Worm (Caenorhabditis elegans) whole organism, young adult: ENCODE measurements around the gene hap-1.

ENCODE experiments used
- B0261.1 ChIP-seq: sonication (generic microtip); optimal IDR thresholded peaks from 2 replicates; lab custom pipeline; 2016; ENCODE audit warnings: mild to moderate bottlenecking, missing genetic modification characterization, moderate library complexity, missing compliant biosample characterization
- B0336.3 ChIP-seq: fragments of 200-800 bp; sonication (Bioruptor generic); IDR thresholded peaks from 2 replicates; pipeline ENCODE4 v1.3.6; 2022; ENCODE audit warnings: missing genetic modification characterization, missing compliant biosample characterization
- C06A6.2 ChIP-seq: fragments of 200-800 bp; sonication (Bioruptor generic); conservative IDR thresholded peaks from 2 replicates; pipeline ENCODE4 v1.3.6; 2022; ENCODE audit warnings: missing genetic modification characterization, missing compliant biosample characterization
- F10E7.11 ChIP-seq: sonication (generic microtip); optimal IDR thresholded peaks from 2 replicates; lab custom pipeline; 2017; ENCODE audit warnings: mild to moderate bottlenecking, missing genetic modification characterization, moderate library complexity, missing compliant biosample characterization
- F39B2.1 ChIP-seq: fragments of 200-800 bp; sonication (Bioruptor generic); IDR thresholded peaks from 2 replicates; pipeline ENCODE4 v1.3.6; 2022; ENCODE audit warnings: missing genetic modification reagents, missing genetic modification characterization, missing compliant biosample characterization
- F57A8.1 ChIP-seq: fragments of 200-800 bp; sonication (Bioruptor generic); optimal IDR thresholded peaks from 2 replicates; lab custom pipeline; 2018; ENCODE audit warnings: mild to moderate bottlenecking, missing genetic modification characterization, moderate library complexity, missing compliant biosample characterization
- K11D2.4 ChIP-seq: fragments of 200-800 bp; sonication (Bioruptor generic); IDR thresholded peaks from 2 replicates; pipeline ENCODE4 v1.3.6; 2022; ENCODE audit warnings: missing genetic modification reagents, missing genetic modification characterization, missing compliant biosample characterization
- K12H6.12 ChIP-seq: fragments of 200-800 bp; sonication (Bioruptor generic); optimal IDR thresholded peaks from 2 replicates; lab custom pipeline; 2018; ENCODE audit warnings: mild to moderate bottlenecking, missing genetic modification characterization, missing compliant biosample characterization
- T26A5.8 ChIP-seq: sonication (generic microtip); optimal IDR thresholded peaks from 2 replicates; lab custom pipeline; 2016; ENCODE audit warnings: missing genetic modification characterization, missing compliant biosample characterization
- Y53G8AR.9 ChIP-seq: fragments of 200-800 bp; sonication (Bioruptor generic); conservative IDR thresholded peaks from 2 replicates; pipeline ENCODE4 v1.3.6; 2022; ENCODE audit warnings: missing genetic modification reagents, missing genetic modification characterization, missing compliant biosample characterization
- Y56A3A.18 ChIP-seq: fragments of 200-800 bp; sonication (Bioruptor generic); IDR thresholded peaks from 2 replicates; pipeline ENCODE4 v1.3.6; 2022; ENCODE audit warnings: missing genetic modification reagents, missing genetic modification characterization, missing compliant biosample characterization
- Y79H2A.3 ChIP-seq: fragments of 200-800 bp; sonication (Bioruptor generic); conservative IDR thresholded peaks from 2 replicates; pipeline ENCODE4 v1.3.6; 2022; ENCODE audit warnings: missing genetic modification reagents, missing genetic modification characterization, missing compliant biosample characterization
- Y95B8A.8 ChIP-seq: fragments of 200-800 bp; sonication (Bioruptor generic); IDR thresholded peaks from 2 replicates; pipeline ENCODE4 v1.3.6; 2022; ENCODE audit warnings: missing genetic modification reagents, missing genetic modification characterization, missing compliant biosample characterization
- atf-7 ChIP-seq: sonication (generic microtip); optimal IDR thresholded peaks from 2 replicates; lab custom pipeline; 2017; ENCODE audit warnings: mild to moderate bottlenecking, missing genetic modification characterization, missing compliant biosample characterization
- athp-1 ChIP-seq: sonication (generic microtip); optimal IDR thresholded peaks from 2 replicates; lab custom pipeline; 2017; ENCODE audit warnings: mild to moderate bottlenecking, missing genetic modification characterization, missing compliant biosample characterization
- attf-5 ChIP-seq: fragments of 200-800 bp; sonication (Bioruptor generic); optimal IDR thresholded peaks from 2 replicates; lab custom pipeline; 2018; ENCODE audit warnings: mild to moderate bottlenecking, missing genetic modification characterization, missing compliant biosample characterization
- bed-2 ChIP-seq: fragments of 200-800 bp; sonication (Bioruptor generic); IDR thresholded peaks from 2 replicates; pipeline ENCODE4 v1.3.6; 2022; ENCODE audit warnings: missing genetic modification reagents, missing genetic modification characterization, missing compliant biosample characterization
- cebp-2 ChIP-seq: fragments of 200-800 bp; sonication (Bioruptor generic); IDR thresholded peaks from 2 replicates; pipeline ENCODE4 v1.3.6; 2022; ENCODE audit warnings: missing genetic modification characterization, missing compliant biosample characterization
- ceh-27 ChIP-seq: fragments of 200-800 bp; sonication (Bioruptor generic); optimal IDR thresholded peaks from 2 replicates; lab custom pipeline; 2018; ENCODE audit warnings: mild to moderate bottlenecking, missing genetic modification characterization, moderate library complexity, missing compliant biosample characterization
- ceh-40 ChIP-seq: fragments of 200-800 bp; sonication (Bioruptor generic); IDR thresholded peaks from 2 replicates; pipeline ENCODE4 v1.3.6; 2022; ENCODE audit warnings: missing genetic modification characterization, missing compliant biosample characterization
- ceh-79 ChIP-seq: sonication (generic microtip); optimal IDR thresholded peaks from 2 replicates; lab custom pipeline; 2017; ENCODE audit warnings: mild to moderate bottlenecking, missing genetic modification characterization, missing compliant biosample characterization
- dpl-1 ChIP-seq: fragments of 150-350 bp; optimal IDR thresholded peaks from 2 replicates; lab custom pipeline; 2014; ENCODE audit warnings: missing biosample characterization, missing genetic modification reagents, missing genetic modification characterization
- ekl-4 ChIP-seq: fragments of 200-800 bp; sonication (Bioruptor generic); IDR thresholded peaks from 2 replicates; pipeline ENCODE4 v1.3.6; 2022; ENCODE audit warnings: missing genetic modification reagents, missing genetic modification characterization, missing compliant biosample characterization
- gei-17 ChIP-seq: fragments of 200-800 bp; sonication (Bioruptor generic); optimal IDR thresholded peaks from 2 replicates; lab custom pipeline; 2018; ENCODE audit warnings: mild to moderate bottlenecking, missing genetic modification characterization, missing compliant biosample characterization
- him-1 ChIP-seq: sonication (generic microtip); optimal IDR thresholded peaks from 2 replicates; lab custom pipeline; 2016; ENCODE audit warnings: missing genotype, missing genetic modification reagents, missing genetic modification characterization, missing compliant biosample characterization
- hlh-26 ChIP-seq: fragments of 200-800 bp; sonication (Bioruptor generic); conservative IDR thresholded peaks from 2 replicates; pipeline ENCODE4 v1.3.6; 2022; ENCODE audit warnings: missing genetic modification reagents, missing genetic modification characterization, missing compliant biosample characterization
- hmg-20 ChIP-seq: fragments of 200-800 bp; sonication (Bioruptor generic); IDR thresholded peaks from 2 replicates; pipeline ENCODE4 v1.3.6; 2022; ENCODE audit warnings: missing genetic modification reagents, missing genetic modification characterization, missing compliant biosample characterization
- lin-26 ChIP-seq: fragments of 200-800 bp; sonication (Bioruptor generic); IDR thresholded peaks from 2 replicates; pipeline ENCODE4 v1.3.6; 2022; ENCODE audit warnings: missing genetic modification reagents, missing genetic modification characterization, missing compliant biosample characterization
- lin-54 ChIP-seq: fragments of 200-800 bp; sonication (Bioruptor generic); optimal IDR thresholded peaks from 2 replicates; lab custom pipeline; 2018; ENCODE audit warnings: mild to moderate bottlenecking, missing genetic modification characterization, missing compliant biosample characterization
- lir-1 ChIP-seq: fragments of 200-800 bp; sonication (Bioruptor generic); conservative IDR thresholded peaks from 2 replicates; pipeline ENCODE4 v1.3.6; 2022; ENCODE audit warnings: missing genetic modification reagents, missing genetic modification characterization, missing compliant biosample characterization
- lsl-1 ChIP-seq: fragments of 200-800 bp; sonication (Bioruptor generic); optimal IDR thresholded peaks from 2 replicates; lab custom pipeline; 2018; ENCODE audit warnings: mild to moderate bottlenecking, missing genetic modification characterization, moderate library complexity, missing compliant biosample characterization
- madf-6 ChIP-seq: fragments of 200-800 bp; sonication (Bioruptor generic); IDR thresholded peaks from 2 replicates; pipeline ENCODE4 v1.3.6; 2022; ENCODE audit warnings: missing genetic modification reagents, missing genetic modification characterization, missing compliant biosample characterization
- mcd-1 ChIP-seq: fragments of 200-800 bp; sonication (Bioruptor generic); IDR thresholded peaks from 2 replicates; pipeline ENCODE4 v1.3.6; 2022; ENCODE audit warnings: missing genetic modification reagents, missing genetic modification characterization, missing compliant biosample characterization
- mes-4 ChIP-seq: sonication (generic microtip); optimal IDR thresholded peaks from 2 replicates; lab custom pipeline; 2016; ENCODE audit warnings: missing genotype, missing genetic modification characterization, missing compliant biosample characterization
- mxl-1 ChIP-seq: sonication (generic microtip); optimal IDR thresholded peaks from 2 replicates; lab custom pipeline; 2016; ENCODE audit warnings: missing genetic modification characterization, missing compliant biosample characterization
- pha-4 ChIP-seq: fragments of 150-350 bp; sonication (generic microtip); optimal IDR thresholded peaks from 2 replicates; lab custom pipeline; 2014; ENCODE audit warnings: missing biosample characterization, missing genetic modification reagents, missing genetic modification characterization
- rcor-1 ChIP-seq: fragments of 200-800 bp; sonication (Bioruptor generic); IDR thresholded peaks from 2 replicates; pipeline ENCODE4 v1.3.6; 2022; ENCODE audit warnings: missing genetic modification reagents, missing genetic modification characterization, missing compliant biosample characterization
- sdz-38 ChIP-seq: sonication (generic microtip); optimal IDR thresholded peaks from 2 replicates; lab custom pipeline; 2016; ENCODE audit warnings: missing genotype, missing genetic modification characterization, missing compliant biosample characterization
- sea-2 ChIP-seq: fragments of 200-800 bp; sonication (Bioruptor generic); IDR thresholded peaks from 2 replicates; pipeline ENCODE4 v1.3.6; 2022; ENCODE audit warnings: missing genetic modification characterization, missing compliant biosample characterization
- snpc-1.1 ChIP-seq: sonication (generic microtip); optimal IDR thresholded peaks from 2 replicates; lab custom pipeline; 2017; ENCODE audit warnings: missing genetic modification characterization, mild to moderate bottlenecking, missing compliant biosample characterization, antibody characterized with exemption, moderate library complexity, missing genotype, missing genetic modification reagents; ENCODE audit not compliant: insufficient read depth
- snpc-1.3 ChIP-seq: sonication (generic microtip); optimal IDR thresholded peaks from 2 replicates; lab custom pipeline; 2017; ENCODE audit warnings: missing genetic modification characterization, mild to moderate bottlenecking, missing compliant biosample characterization, antibody characterized with exemption, moderate library complexity, missing genotype, missing genetic modification reagents; ENCODE audit not compliant: insufficient read depth
- snpc-3.4 ChIP-seq: sonication (generic microtip); optimal IDR thresholded peaks from 2 replicates; lab custom pipeline; 2017; ENCODE audit warnings: missing genetic modification characterization, mild to moderate bottlenecking, missing compliant biosample characterization, antibody characterized with exemption, moderate library complexity, missing genotype, missing genetic modification reagents
- tbx-9 ChIP-seq: sonication (generic microtip); optimal IDR thresholded peaks from 2 replicates; lab custom pipeline; 2016; ENCODE audit warnings: borderline replicate concordance, missing genetic modification characterization, inconsistent platforms, missing compliant biosample characterization
- unc-130 ChIP-seq: sonication (generic microtip); optimal IDR thresholded peaks from 2 replicates; lab custom pipeline; 2016; ENCODE audit warnings: missing genetic modification reagents, missing genetic modification characterization, missing compliant biosample characterization
- xnd-1 ChIP-seq: sonication (generic microtip); optimal IDR thresholded peaks from 2 replicates; lab custom pipeline; 2016; ENCODE audit warnings: missing genotype, missing genetic modification reagents, missing genetic modification characterization, missing compliant biosample characterization
- zfh-2 ChIP-seq: fragments of 200-800 bp; sonication (Bioruptor generic); conservative IDR thresholded peaks from 2 replicates; pipeline ENCODE4 v1.3.6; 2022; ENCODE audit warnings: missing genetic modification reagents, missing genetic modification characterization, missing compliant biosample characterization
- ztf-26 ChIP-seq: sonication (generic microtip); optimal IDR thresholded peaks from 2 replicates; lab custom pipeline; 2017; ENCODE audit warnings: missing genetic modification characterization, missing compliant biosample characterization
- ztf-28 ChIP-seq: fragments of 200-800 bp; sonication (Bioruptor generic); IDR thresholded peaks from 2 replicates; pipeline ENCODE4 v1.3.6; 2022; ENCODE audit warnings: missing genetic modification reagents, missing genetic modification characterization, missing compliant biosample characterization
- ztf-3 ChIP-seq: fragments of 200-800 bp; sonication (Bioruptor generic); optimal IDR thresholded peaks from 2 replicates; lab custom pipeline; 2018; ENCODE audit warnings: mild to moderate bottlenecking, missing genetic modification characterization, missing compliant biosample characterization

The hap-1 gene

DNA sequence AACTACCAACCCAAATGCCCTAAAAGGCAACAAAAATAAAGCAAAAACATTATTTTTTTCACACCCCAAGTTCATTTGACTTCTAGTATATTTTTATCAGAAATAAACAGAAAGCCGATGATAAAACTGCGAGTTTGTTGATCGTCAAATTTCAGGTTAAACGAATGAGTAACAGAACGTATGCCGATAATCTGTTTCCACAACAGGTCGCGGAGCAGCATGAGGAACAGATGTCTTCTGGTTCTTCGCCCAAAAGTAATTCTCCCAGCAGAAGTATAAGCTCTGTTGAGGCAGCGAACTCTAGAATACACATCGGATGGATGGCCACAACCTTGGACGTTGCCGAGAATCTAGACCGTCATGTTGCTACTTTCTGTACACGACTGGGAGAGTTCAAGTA lies 33.3 kb upstream of the hap-1 start, which contains the start of gene prmt-5 (continued):
- TF ChIP-seq bed-2 (GFP tag; lab: Robert Waterston, UW), result no peak
- TF ChIP-seq lin-54 (GFP tag; lab: Kevin White, UChicago), result peak; percentile 68
- TF ChIP-seq ztf-26 (tag; lab: Kevin White, UChicago), result peak; percentile 61
- TF ChIP-seq unc-130 (GFP tag; lab: Kevin White, UChicago), result peak; percentile 67
- peak; percentile 73 for TF ChIP-seq ztf-3
- TF ChIP-seq K11D2.4, result no peak
- TF ChIP-seq F57A8.1 (GFP tag; lab: Kevin White, UChicago), result peak; percentile 36
- no peak for TF ChIP-seq mes-4 (tag; lab: Kevin White, UChicago)
- peak; percentile 64 for TF ChIP-seq mcd-1 (GFP tag; lab: Robert Waterston, UW)
- TF ChIP-seq atf-7 (tag; lab: Kevin White, UChicago), result peak; percentile 79
- TF ChIP-seq rcor-1 (GFP tag; lab: Robert Waterston, UW), result peak; percentile 52; the same call in 1 of the 2 replicates
- TF ChIP-seq athp-1 (tag; lab: Kevin White, UChicago), result peak; percentile 91
- TF ChIP-seq Y95B8A.8 (GFP tag; lab: Robert Waterston, UW), result peak; percentile 79; the same call in 1 of the 2 replicates
- peak; percentile 62 for TF ChIP-seq snpc-3.4 (tag; lab: Kevin White, UChicago)
- no peak; the same call in 1 of the 2 replicates for TF ChIP-seq C06A6.2 (GFP tag; lab: Robert Waterston, UW)
- no peak for TF ChIP-seq zfh-2 (GFP tag; lab: Robert Waterston, UW)
- no peak for TF ChIP-seq dpl-1 (GFP tag; lab: Kevin White, UChicago)
- TF ChIP-seq madf-6 (GFP tag; lab: Robert Waterston, UW), result peak; percentile 84
- TF ChIP-seq Y79H2A.3, result 0 out of 2 replicates have a peak, but pooled peaks have one; percentile 34
- TF ChIP-seq gei-17 (GFP tag; lab: Kevin White, UChicago), result no peak
- no peak for TF ChIP-seq lir-1
- TF ChIP-seq pha-4 (tag; lab: Kevin White, UChicago), result no peak
- TF ChIP-seq Y56A3A.18, result peak; percentile 85
- TF ChIP-seq sea-2, result no peak
- peak; percentile 87 for TF ChIP-seq ekl-4 (GFP tag; lab: Robert Waterston, UW)
- peak; percentile 3 for TF ChIP-seq him-1 (tag; lab: Kevin White, UChicago)
- TF ChIP-seq F39B2.1 (GFP tag; lab: Robert Waterston, UW), result peak; percentile 64; the same call in 1 of the 2 replicates
- no peak for TF ChIP-seq mxl-1 (tag; lab: Kevin White, UChicago)
- TF ChIP-seq ztf-28 (GFP tag; lab: Robert Waterston, UW), result no peak
- TF ChIP-seq snpc-1.3 (tag; lab: Kevin White, UChicago), result peak; percentile 68
- peak; percentile 29 for TF ChIP-seq snpc-1.1 (tag; lab: Kevin White, UChicago)
- TF ChIP-seq T26A5.8 (tag; lab: Kevin White, UChicago), result peak; percentile 36
- peak; percentile 44 for TF ChIP-seq lsl-1 (GFP tag; lab: Kevin White, UChicago)
- peak; percentile 26 for TF ChIP-seq tbx-9
- peak; percentile 43 for TF ChIP-seq xnd-1 (tag; lab: Kevin White, UChicago)
- TF ChIP-seq Y53G8AR.9 (GFP tag; lab: Robert Waterston, UW), result peak; percentile 85
- TF ChIP-seq cebp-2 (GFP tag; lab: Robert Waterston, UW), result peak; percentile 72; the same call in 1 of the 2 replicates
- TF ChIP-seq B0261.1 (tag; lab: Kevin White, UChicago), result peak; percentile 22
- TF ChIP-seq lin-26, result 0 out of 2 replicates have a peak, but pooled peaks have one; percentile 53
- peak; percentile 96 for TF ChIP-seq B0336.3
- TF ChIP-seq sdz-38 (tag; lab: Kevin White, UChicago), result no peak
- peak; percentile 90 for TF ChIP-seq ceh-79 (tag; lab: Kevin White, UChicago)
- TF ChIP-seq ceh-40 (GFP tag; lab: Robert Waterston, UW), result no peak
- TF ChIP-seq ceh-27, result peak; percentile 12
- no peak for TF ChIP-seq hlh-26 (GFP tag; lab: Robert Waterston, UW)
- TF ChIP-seq K12H6.12 (tag; lab: Kevin White, UChicago), result peak; percentile 10
- peak; percentile 83 for TF ChIP-seq F10E7.11 (tag; lab: Kevin White, UChicago)
- no peak for TF ChIP-seq attf-5 (GFP tag; lab: Kevin White, UChicago)
- peak; percentile 70 for TF ChIP-seq hmg-20
